Worm (Caenorhabditis elegans): ENCODE results near the gene str-182.

- TF ChIP-seq K09A11.1 (tag; optimal IDR thresholded peaks at IDR 0.05; ENCODE audit: insufficient read depth) (no peak), elt-4 (tag; optimal IDR thresholded peaks at IDR 0.05) (no peak), pat-9 (tag; optimal IDR thresholded peaks at IDR 0.05) (no peak), pha-4 (tag; optimal IDR thresholded peaks at IDR 0.05) (no peak), dve-1 (tag; optimal IDR thresholded peaks at IDR 0.05) (no peak), nhr-11 (tag; optimal IDR thresholded peaks at IDR 0.05) (no peak), rnt-1 (tag; optimal IDR thresholded peaks at IDR 0.05) (no peak), ets-4 (tag; optimal IDR thresholded peaks at IDR 0.05) (no peak), dmd-4 (tag; optimal IDR thresholded peaks at IDR 0.05; ENCODE audit: borderline replicate concordance) (no peak), lim-6 (tag; optimal IDR thresholded peaks at IDR 0.05) (no peak), unc-86 (tag; optimal IDR thresholded peaks at IDR 0.05) (no peak), ceh-30 (tag; optimal IDR thresholded peaks at IDR 0.05) (no peak), fkh-10 (GFP tag; optimal IDR thresholded peaks at IDR 0.05) (no peak), sox-4 (tag; optimal IDR thresholded peaks at IDR 0.05) (no peak)
Observed at ce11 chrV:10260460-10260859, 27.2 kb upstream of the str-182 start, which contains the start of gene sri-18.

Measured in whole organism, late embryonic.